Fruit fly (Drosophila melanogaster): ENCODE results near the gene Tango14.

Tango14 gene

dm6 chr2L:1127434-1128089, 30.9 kb upstream of the Tango14 start:
- TF ChIP-seq CTCF (optimal IDR thresholded peaks at IDR 0.05) (no peak), CG8478 (optimal IDR thresholded peaks at IDR 0.05) (no peak)

DNA sequence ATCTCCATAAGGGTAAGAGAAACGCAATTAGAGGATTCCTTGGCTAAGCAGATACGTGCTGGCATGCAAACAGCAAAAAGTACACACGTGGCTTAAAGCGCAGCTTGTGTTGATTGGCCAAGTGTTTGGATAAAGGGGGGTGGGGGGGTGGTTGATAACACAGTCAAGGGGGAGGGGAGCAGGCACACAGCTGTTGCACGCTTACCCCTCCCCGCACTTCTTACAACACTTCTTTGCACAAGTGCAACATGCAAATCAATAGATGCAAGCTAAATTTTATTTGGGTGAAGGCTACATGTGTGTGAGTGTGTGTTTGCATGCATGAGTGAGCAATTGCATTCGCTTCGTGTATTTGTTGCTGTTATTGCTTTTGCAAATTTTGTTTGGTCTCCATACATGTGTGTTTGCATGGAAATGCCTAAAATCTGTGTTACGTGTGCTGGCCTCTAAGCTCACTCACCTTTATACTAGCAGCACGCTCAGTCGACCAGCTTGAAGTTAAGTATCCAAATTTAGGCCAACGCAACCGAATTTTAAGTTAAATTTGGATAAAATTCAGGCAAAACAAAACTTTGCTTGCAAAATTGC, 30.0 kb upstream of the Tango14 start:
- TF ChIP-seq CTCF (optimal IDR thresholded peaks at IDR 0.05) (no peak), CG8478 (optimal IDR thresholded peaks at IDR 0.05) (no peak)

- TF ChIP-seq CTCF (optimal IDR thresholded peaks at IDR 0.05) (no peak), CG8478 (optimal IDR thresholded peaks at IDR 0.05) (no peak)
Observed at dm6 chr2L:1128932-1129887, 29.3 kb upstream of the Tango14 start, which contains the start of the genes Pino and TBC1D23. Gene Pino (minus strand): TSS chr2L:1128953. Gene TBC1D23 (plus strand): TSS chr2L:1129316.

DNA sequence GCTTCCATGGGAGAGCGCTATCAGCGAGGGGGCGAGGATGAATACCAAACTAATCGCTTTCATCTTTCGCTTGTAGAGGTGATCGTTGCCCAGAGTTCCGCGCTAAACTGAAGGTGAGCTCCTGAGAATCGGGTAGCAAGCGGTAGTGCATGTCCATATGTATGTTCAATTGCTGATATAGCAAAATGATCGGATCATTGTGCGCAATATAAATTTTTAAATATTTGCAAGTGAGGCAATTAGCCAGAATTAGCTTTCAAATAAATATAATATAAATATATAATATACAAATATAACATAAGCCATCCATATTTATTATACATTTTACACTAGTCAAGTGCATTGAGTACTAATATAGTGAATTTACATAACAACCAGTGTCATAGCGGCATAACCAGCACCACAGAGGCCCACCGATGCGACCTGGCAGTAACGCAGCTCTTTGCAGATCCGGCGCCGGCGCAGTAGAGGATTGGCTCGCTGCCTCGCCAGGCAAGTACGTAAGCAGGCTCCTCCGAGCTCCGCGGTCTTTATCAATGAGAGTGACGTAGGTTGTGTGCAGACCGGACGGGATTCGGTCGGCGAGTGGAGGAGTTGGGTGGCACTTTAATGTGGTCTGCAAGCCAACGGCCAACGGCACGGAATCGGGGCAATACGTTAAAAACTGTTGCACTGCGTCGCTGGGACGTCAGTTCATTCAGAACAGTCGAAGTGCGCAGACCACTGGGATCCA, 24.3 kb upstream of the Tango14 start, which contains the start of the genes Iris and CG4577:
TSS of gene Iris (minus strand) at position 88 of the 733 bp plus-strand sequence.
TSS of gene CG4577 (plus strand) at position 683 of the 733 bp plus-strand sequence.
- TF ChIP-seq CG8478 (optimal IDR thresholded peaks at IDR 0.05) (no peak), CTCF (optimal IDR thresholded peaks at IDR 0.05) (no peak)

DNA sequence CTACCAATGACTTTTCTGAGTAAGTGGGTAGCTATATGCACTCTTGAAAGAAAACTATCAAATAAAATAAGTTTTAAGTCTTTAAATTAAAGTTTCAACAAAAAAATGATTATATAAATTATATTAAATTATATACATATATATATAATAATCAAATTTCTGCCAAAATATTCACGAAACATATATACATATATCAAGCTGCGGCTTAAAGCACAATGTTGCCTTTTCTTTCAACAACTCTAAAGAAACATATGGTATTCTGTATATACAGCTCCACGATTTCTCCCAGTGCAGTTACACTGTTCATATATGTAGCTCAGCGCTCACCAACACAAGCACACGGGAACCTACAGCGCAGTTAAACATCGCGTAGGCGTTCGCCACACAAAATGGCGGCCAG, 23.0 kb upstream of the Tango14 start:
- TF ChIP-seq CG8478 (optimal IDR thresholded peaks at IDR 0.05) = no peak
- no peak for TF ChIP-seq CTCF (optimal IDR thresholded peaks at IDR 0.05)

DNA sequence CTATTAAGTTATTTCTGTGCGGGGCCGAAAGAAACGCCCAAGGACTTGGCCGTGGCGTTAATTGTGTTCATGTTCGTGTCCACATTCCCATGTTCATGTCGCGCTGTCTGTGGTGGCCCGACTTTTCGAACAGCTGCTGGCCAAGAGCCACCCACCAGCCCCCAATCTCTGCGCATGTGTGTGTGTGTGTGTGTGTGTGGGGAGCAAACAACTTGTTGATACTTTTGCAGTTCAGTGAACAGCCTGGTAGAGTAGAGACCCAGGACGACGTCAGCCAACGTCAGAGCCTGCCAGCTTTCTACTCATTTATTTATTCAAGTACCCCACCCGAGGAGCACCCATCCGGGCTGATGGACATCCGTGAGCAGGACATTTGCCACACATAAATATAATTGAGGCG, 21.5 kb upstream of the Tango14 start:
- TF ChIP-seq CTCF (optimal IDR thresholded peaks at IDR 0.05) = no peak
- no peak for TF ChIP-seq CG8478 (optimal IDR thresholded peaks at IDR 0.05)

dm6 chr2L:1142730-1143281, 15.7 kb upstream of the Tango14 start, which contains the start of gene MFS3:
Gene MFS3 (plus strand): TSS chr2L:1143201.
- TF ChIP-seq CG8478 (optimal IDR thresholded peaks at IDR 0.05) = no peak
- peak; percentile 66 to 68 for TF ChIP-seq CTCF (optimal IDR thresholded peaks at IDR 0.05)

dm6 chr2L:1143286-1143685, 15.2 kb upstream of the Tango14 start:
- TF ChIP-seq CTCF (optimal IDR thresholded peaks at IDR 0.05) = no peak
- TF ChIP-seq CG8478 (optimal IDR thresholded peaks at IDR 0.05) = no peak

dm6 chr2L:1144371-1145360, 13.8 kb upstream of the Tango14 start:
- no peak for TF ChIP-seq CG8478 (optimal IDR thresholded peaks at IDR 0.05)
- TF ChIP-seq CTCF (optimal IDR thresholded peaks at IDR 0.05) = no peak

DNA sequence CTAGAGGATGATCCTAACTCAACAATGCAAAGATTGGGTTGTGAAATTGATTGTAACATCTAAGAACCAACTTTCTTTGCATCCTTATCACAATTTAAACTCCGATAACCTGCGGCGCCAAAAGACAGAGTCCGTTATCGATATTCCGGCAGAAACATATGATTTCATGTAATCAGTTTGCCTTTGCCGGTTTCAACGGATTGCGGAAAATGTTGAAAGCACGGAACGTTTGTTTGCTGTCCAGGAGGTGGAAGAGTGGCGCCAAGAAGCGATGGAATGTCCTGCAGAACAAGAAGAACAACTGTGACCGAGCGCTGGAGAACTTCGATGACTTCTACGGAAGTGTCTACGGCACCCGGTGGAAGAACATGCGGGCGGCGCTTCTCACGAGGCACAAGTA, 10.8 kb upstream of the Tango14 start:
- no peak for TF ChIP-seq CTCF (optimal IDR thresholded peaks at IDR 0.05)
- TF ChIP-seq CG8478 (optimal IDR thresholded peaks at IDR 0.05) = no peak

- TF ChIP-seq CG8478 (optimal IDR thresholded peaks at IDR 0.05) (no peak), CTCF (optimal IDR thresholded peaks at IDR 0.05) (no peak)
Observed at dm6 chr2L:1150554-1150953, 7.9 kb upstream of the Tango14 start, which contains the start of the genes Tfb4 and Vps29. Gene Tfb4 (minus strand): TSS chr2L:1150677. Gene Vps29 (plus strand): TSS chr2L:1150766.

- TF ChIP-seq CTCF (optimal IDR thresholded peaks at IDR 0.05) = no peak
- TF ChIP-seq CG8478 (optimal IDR thresholded peaks at IDR 0.05) = no peak
Observed at dm6 chr2L:1152693-1153092, 5.8 kb upstream of the Tango14 start.

Measured in S2 (cell line).